Fruit fly (Drosophila melanogaster) S2 (cell line): Measurements from ENCODE around the gene CG9150.

ENCODE experiments used
- CG8478 ChIP-seq: fragments of >200 bp; optimal IDR thresholded peaks from 2 replicates; lab custom pipeline; 2018
- CTCF ChIP-seq, 2 experiments: fragments of >200 bp; optimal IDR thresholded peaks; 2 replicates each; lab custom pipeline; 2018

dm6 chr2L:6080329-6080728 is 11.9 kb upstream of the CG9150 start:
- TF ChIP-seq CG8478 (lab: Kevin White, UChicago) (no peak), CTCF (optimal IDR thresholded peaks at IDR 0.05; lab: Kevin White, UChicago) (no peak)
